Fruit fly (Drosophila melanogaster): ENCODE data around the gene Msp300.

DNA sequence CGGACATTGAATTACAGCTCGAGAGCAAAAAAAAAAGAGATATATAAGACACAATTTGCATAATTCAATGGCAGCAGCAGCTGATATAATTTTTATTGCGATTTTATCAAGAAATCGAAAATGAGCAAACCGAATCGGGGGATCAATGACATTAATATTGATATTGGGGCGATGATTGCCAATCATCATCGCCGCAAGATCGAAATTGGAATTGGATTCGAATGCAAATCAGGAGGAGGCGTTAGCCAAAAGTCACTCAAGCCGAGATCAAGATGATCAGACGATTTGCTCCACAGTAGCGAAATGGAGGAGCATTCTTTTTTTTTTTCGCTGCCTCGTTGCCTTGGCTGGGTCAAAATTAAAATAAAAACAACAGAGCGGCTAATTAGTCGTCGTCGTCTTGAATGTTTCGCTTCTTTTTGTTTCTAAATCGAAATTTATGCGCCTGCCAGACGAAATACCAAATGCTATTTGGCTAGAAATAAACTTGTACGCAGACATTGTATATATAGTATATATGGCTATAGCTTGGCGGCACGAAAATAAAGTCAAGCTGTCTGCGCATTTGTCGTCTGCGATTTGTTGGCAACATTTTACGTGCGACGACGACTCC lies 129.2 kb downstream of the Msp300 start:
- TF ChIP-seq Ets98B (GFP tag; IDR thresholded peaks at IDR 0.05) (no peak), D1 (tag; optimal IDR thresholded peaks at IDR 0.05) (no peak), CG8301 (tag; optimal IDR thresholded peaks at IDR 0.05) (no peak), gl (tag; optimal IDR thresholded peaks at IDR 0.05) (no peak), CG13204 (GFP tag; optimal IDR thresholded peaks at IDR 0.05) (no peak), fd96Ca (GFP tag; IDR thresholded peaks at IDR 0.05) (no peak), CG14655 (GFP tag; optimal IDR thresholded peaks at IDR 0.05) (no peak), Pif1A (GFP tag; optimal IDR thresholded peaks at IDR 0.05) (no peak), Pif1B (GFP tag; optimal IDR thresholded peaks at IDR 0.05) (no peak), Snoo (tag; optimal IDR thresholded peaks at IDR 0.05) (no peak), CG15710 (tag; optimal IDR thresholded peaks at IDR 0.05) (no peak), CG4496 (GFP tag; IDR thresholded peaks at IDR 0.05) (no peak), rn (GFP tag; IDR thresholded peaks at IDR 0.05) (no peak)
